Fruit fly (Drosophila melanogaster): ENCODE results near the gene mRpL22.

DNA sequence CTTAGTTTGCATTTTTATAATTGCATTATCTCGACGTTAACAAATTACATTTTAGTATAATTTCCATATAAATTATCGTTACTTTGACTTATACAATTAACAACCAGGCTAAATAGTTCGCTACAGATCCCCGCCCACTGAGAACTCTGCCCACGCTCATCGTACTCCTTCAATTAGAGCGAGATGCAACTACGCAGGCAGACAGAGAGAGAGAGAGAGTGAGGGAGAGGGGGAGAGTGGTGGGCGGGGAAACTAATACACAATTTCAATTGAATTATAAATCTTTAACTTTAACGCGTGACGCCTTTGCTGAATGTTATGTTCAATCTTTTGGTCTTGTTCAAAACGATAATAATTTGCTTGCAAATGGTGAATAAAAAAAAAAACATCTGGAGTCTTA lies 14.4 kb downstream of the mRpL22 start:
- no peak for TF ChIP-seq CG14711 (tag; optimal IDR thresholded peaks at IDR 0.05)
- TF ChIP-seq CG5204 (GFP tag; optimal IDR thresholded peaks at IDR 0.05), result no peak
- no peak for TF ChIP-seq CG33017 (tag; optimal IDR thresholded peaks at IDR 0.05)
- TF ChIP-seq bab1 (GFP tag; optimal IDR thresholded peaks at IDR 0.05), result no peak
- no peak for TF ChIP-seq tj (GFP tag; optimal IDR thresholded peaks at IDR 0.05)
- TF ChIP-seq kay (GFP tag; ENCODE audit: borderline replicate concordance), result no peak
- TF ChIP-seq Crg-1 (GFP tag; optimal IDR thresholded peaks at IDR 0.05), result no peak
